Fruit fly (Drosophila melanogaster) whole organism, pupa: ENCODE data around the gene RYa-R.

ENCODE experiments used
- CG12605 ChIP-seq: fragments of 200-800 bp; sonication (Bioruptor generic); IDR thresholded peaks from 2 replicates; pipeline ENCODE4 v1.3.6; 2022; ENCODE audit warnings: missing biosample characterization, missing genetic modification characterization
- Pif1A ChIP-seq: fragments of 200-800 bp; sonication (Bioruptor generic); optimal IDR thresholded peaks from 3 replicates; lab custom pipeline; 2016; ENCODE audit warnings: missing biosample characterization, missing genetic modification characterization
- rn ChIP-seq: fragments of 200-800 bp; sonication (Bioruptor generic); IDR thresholded peaks from 2 replicates; pipeline ENCODE4 v1.3.6; 2022; ENCODE audit warnings: missing biosample characterization, missing genetic modification characterization

DNA sequence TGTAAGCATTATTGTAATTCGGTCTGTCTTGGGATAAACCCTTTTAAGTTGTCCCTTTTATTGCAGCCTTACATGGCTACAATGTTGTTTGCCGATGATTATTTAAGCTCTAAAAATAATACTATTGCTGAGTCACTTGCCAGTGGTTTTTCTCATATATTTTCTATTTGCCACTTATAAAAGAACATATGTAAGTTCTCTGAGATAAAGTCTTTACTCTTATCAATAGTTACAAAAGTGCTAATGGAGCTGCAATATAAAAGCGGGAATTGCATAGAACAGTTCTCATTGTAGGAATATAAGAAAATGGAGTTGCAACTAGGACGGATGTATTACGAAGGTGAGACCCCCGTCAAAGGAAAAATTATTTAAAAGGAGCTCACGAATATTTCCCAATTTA is 2.7 kb downstream of the RYa-R start, which contains the start of gene CG31077:
- no peak for TF ChIP-seq CG12605 (GFP tag; lab: Robert Waterston, UW)
- TF ChIP-seq Pif1A (GFP tag; lab: Kevin White, UChicago) = no peak
- TF ChIP-seq rn (GFP tag; lab: Robert Waterston, UW) = no peak
